ENCODE assay signal across 5 worm cellular contexts in the genomic region with DNA sequence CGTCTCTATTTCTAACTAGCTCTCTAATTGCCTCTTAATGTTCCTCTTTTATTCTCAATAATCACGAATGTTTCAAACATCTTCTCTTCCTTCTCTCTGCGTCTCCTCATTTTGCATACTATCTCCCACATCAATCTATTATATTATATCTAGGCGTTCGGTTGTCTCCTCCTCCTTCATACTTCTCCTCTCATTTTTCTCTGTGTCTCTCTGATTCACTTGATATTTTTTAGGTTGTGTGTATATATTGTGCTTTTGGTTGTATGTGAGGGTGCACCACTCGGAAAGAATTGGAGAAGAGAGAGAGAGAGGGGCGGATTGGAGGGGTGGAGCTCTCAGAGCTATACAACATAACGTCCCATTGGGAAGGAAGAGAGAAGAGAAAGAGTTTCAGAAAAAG.
TF ChIP-seq lines count a peak whose summit lies in the region.

No protein-coding gene starts in this region.

TF ChIP-seq in whole organism, L1 larva, 84 proteins besides CTCF, POLR2A, EP300 and RAD21 (continues in another document):
- no peak for TF ChIP-seq C16A3.4 (tag; optimal IDR thresholded peaks at IDR 0.05; lab: Kevin White, UChicago)
- TF ChIP-seq aha-1 (tag; optimal IDR thresholded peaks at IDR 0.05; lab: Kevin White, UChicago) = no peak
- TF ChIP-seq unc-30 (tag; optimal IDR thresholded peaks at IDR 0.05; lab: Kevin White, UChicago) = no peak
- TF ChIP-seq isw-1 (GFP tag; IDR thresholded peaks at IDR 0.05; lab: Robert Waterston, UW) = no peak
- peak; percentile 73 for TF ChIP-seq lin-14 (GFP tag; optimal IDR thresholded peaks at IDR 0.05; lab: Kevin White, UChicago)
- TF ChIP-seq vab-15 (tag; optimal IDR thresholded peaks at IDR 0.05; lab: Kevin White, UChicago) = no peak
- no peak for TF ChIP-seq nhr-71 (tag; optimal IDR thresholded peaks at IDR 0.05; lab: Kevin White, UChicago)
- no peak for TF ChIP-seq unc-130 (tag; optimal IDR thresholded peaks at IDR 0.05; lab: Kevin White, UChicago)
- TF ChIP-seq C04F5.9 (tag; optimal IDR thresholded peaks at IDR 0.05; lab: Kevin White, UChicago) = no peak
- TF ChIP-seq hpl-2 (GFP tag; optimal IDR thresholded peaks at IDR 0.05; lab: Kevin White, UChicago) = no peak
- TF ChIP-seq mab-9 (GFP tag; IDR thresholded peaks at IDR 0.05; lab: Robert Waterston, UW) = no peak
- TF ChIP-seq lin-13 (GFP tag; optimal IDR thresholded peaks at IDR 0.05; lab: Kevin White, UChicago) = no peak
- TF ChIP-seq fkh-10 (GFP tag; optimal IDR thresholded peaks at IDR 0.05; lab: Kevin White, UChicago) = no peak
- TF ChIP-seq ceh-88 (GFP tag; IDR thresholded peaks at IDR 0.05; lab: Robert Waterston, UW) = no peak
- no peak for TF ChIP-seq nhr-28 (tag; optimal IDR thresholded peaks at IDR 0.05; lab: Kevin White, UChicago)
- no peak for TF ChIP-seq zag-1 (tag; optimal IDR thresholded peaks at IDR 0.05; lab: Kevin White, UChicago)
- TF ChIP-seq nhr-237 (tag; optimal IDR thresholded peaks at IDR 0.05; lab: Kevin White, UChicago) = no peak
- peak; percentile 14 for TF ChIP-seq tbx-2 (tag; optimal IDR thresholded peaks at IDR 0.05; lab: Kevin White, UChicago)
- TF ChIP-seq ama-1 (optimal IDR thresholded peaks at IDR 0.05; lab: Kevin White, UChicago) = no peak

TF ChIP-seq in whole organism, L3 larva, 47 proteins besides CTCF, POLR2A, EP300 and RAD21 (continues in another document):
- TF ChIP-seq nhr-76 (tag; optimal IDR thresholded peaks at IDR 0.05; lab: Kevin White, UChicago) = no peak
- TF ChIP-seq unc-39 (tag; optimal IDR thresholded peaks at IDR 0.05; lab: Kevin White, UChicago) = no peak
- TF ChIP-seq ceh-9 (tag; optimal IDR thresholded peaks at IDR 0.05; lab: Kevin White, UChicago) = no peak
- no peak for TF ChIP-seq jun-1 (tag; optimal IDR thresholded peaks at IDR 0.05; lab: Kevin White, UChicago)
- no peak for TF ChIP-seq mml-1 (tag; optimal IDR thresholded peaks at IDR 0.05; lab: Kevin White, UChicago)
- TF ChIP-seq nhr-23 (tag; optimal IDR thresholded peaks at IDR 0.05; lab: Kevin White, UChicago) = no peak
- no peak for TF ChIP-seq daf-12 (tag; optimal IDR thresholded peaks at IDR 0.05; lab: Kevin White, UChicago)
- TF ChIP-seq ceh-82 (tag; optimal IDR thresholded peaks at IDR 0.05; lab: Kevin White, UChicago) = no peak
- no peak for TF ChIP-seq ceh-28 (tag; optimal IDR thresholded peaks at IDR 0.05; lab: Kevin White, UChicago)
- no peak for TF ChIP-seq ceh-16 (tag; optimal IDR thresholded peaks at IDR 0.05; lab: Kevin White, UChicago)
- no peak for TF ChIP-seq ztf-4 (tag; optimal IDR thresholded peaks at IDR 0.05; lab: Kevin White, UChicago)
- TF ChIP-seq fos-1 (tag; optimal IDR thresholded peaks at IDR 0.05; lab: Kevin White, UChicago) = no peak
- TF ChIP-seq nfya-1 (tag; optimal IDR thresholded peaks at IDR 0.05; lab: Kevin White, UChicago; ENCODE audit: insufficient read depth) = peak; percentile 30
- TF ChIP-seq R02D3.7 (tag; optimal IDR thresholded peaks at IDR 0.05; lab: Kevin White, UChicago) = no peak
- TF ChIP-seq ZK546.5 (tag; optimal IDR thresholded peaks at IDR 0.05; lab: Kevin White, UChicago) = no peak
- TF ChIP-seq nhr-67 (tag; optimal IDR thresholded peaks at IDR 0.05; lab: Kevin White, UChicago) = no peak
- TF ChIP-seq elt-2 (tag; optimal IDR thresholded peaks at IDR 0.05; lab: Kevin White, UChicago) = no peak
- TF ChIP-seq ztf-11 (tag; optimal IDR thresholded peaks at IDR 0.05; lab: Kevin White, UChicago) = no peak
- no peak for TF ChIP-seq nhr-12 (tag; optimal IDR thresholded peaks at IDR 0.05; lab: Kevin White, UChicago)

TF ChIP-seq in whole organism, early embryonic, 17 proteins besides CTCF, POLR2A, EP300 and RAD21:
- TF ChIP-seq ceh-36 (tag; optimal IDR thresholded peaks at IDR 0.05; lab: Kevin White, UChicago) (no peak), B0310.2 (tag; optimal IDR thresholded peaks at IDR 0.05; lab: Kevin White, UChicago) (peak; percentile 9), hmg-4 (GFP tag; optimal IDR thresholded peaks at IDR 0.05; lab: Kevin White, UChicago) (peak; percentile 70)
TF ChIP-seq in whole organism, early embryonic: peak in this region for 2.

TF ChIP-seq in whole organism, midembryonic, 9 proteins besides CTCF, POLR2A, EP300 and RAD21:
- TF ChIP-seq flt-1 (GFP tag; IDR thresholded peaks at IDR 0.05; lab: Robert Waterston, UW) = 0 out of 2 replicates have a peak, but pooled peaks have one; percentile 37
- TF ChIP-seq ztf-29 (GFP tag; IDR thresholded peaks at IDR 0.05; lab: Robert Waterston, UW) = no peak
- 0 out of 2 replicates have a peak, but pooled peaks have one; percentile 19 for TF ChIP-seq tab-1 (GFP tag; IDR thresholded peaks at IDR 0.05; lab: Robert Waterston, UW)
- no peak for TF ChIP-seq ref-1 (GFP tag; conservative IDR thresholded peaks at IDR 0.05; lab: Robert Waterston, UW)
- peak; percentile 62 for TF ChIP-seq ztf-23 (GFP tag; IDR thresholded peaks at IDR 0.05; lab: Robert Waterston, UW)
- TF ChIP-seq cog-1 (tag; optimal IDR thresholded peaks at IDR 0.05; lab: Kevin White, UChicago) = peak; percentile 86

TF ChIP-seq in whole organism, young adult, 124 proteins besides CTCF, POLR2A, EP300 and RAD21:
- TF ChIP-seq nhr-179 (tag; optimal IDR thresholded peaks at IDR 0.05; lab: Kevin White, UChicago) (no peak), hmg-1.2 (GFP tag; IDR thresholded peaks at IDR 0.05; lab: Robert Waterston, UW) (peak; percentile 77), pha-4 (tag; optimal IDR thresholded peaks at IDR 0.05; lab: Kevin White, UChicago) (no peak)
